Worm (Caenorhabditis elegans) whole organism, late embryonic: ENCODE results near the gene Y59C2A.3.

Experiments
- F13H6.1 ChIP-seq: sonication (generic microtip); optimal IDR thresholded peaks from 2 replicates; lab custom pipeline; 2016; ENCODE audit warnings: missing genetic modification characterization, missing compliant biosample characterization
- Y22D7AL.16 ChIP-seq: sonication (generic microtip); optimal IDR thresholded peaks from 2 replicates; lab custom pipeline; 2016; ENCODE audit warnings: missing genetic modification characterization, missing compliant biosample characterization
- ama-1 ChIP-seq: fragments of 150-350 bp; optimal IDR thresholded peaks from 2 replicates; lab custom pipeline; 2014
- che-1 ChIP-seq: sonication (generic microtip); optimal IDR thresholded peaks from 2 replicates; lab custom pipeline; 2016; ENCODE audit warnings: mild to moderate bottlenecking, missing genetic modification characterization, missing compliant biosample characterization
- fkh-6 ChIP-seq: sonication (generic microtip); optimal IDR thresholded peaks from 2 replicates; lab custom pipeline; 2016; ENCODE audit warnings: missing genetic modification characterization, missing compliant biosample characterization
- lin-11 ChIP-seq: fragments of 200-800 bp; sonication (Bioruptor generic); optimal IDR thresholded peaks from 2 replicates; lab custom pipeline; 2018; ENCODE audit warnings: mild to moderate bottlenecking, missing genetic modification characterization, missing compliant biosample characterization
- nhr-11 ChIP-seq: fragments of 150-350 bp; optimal IDR thresholded peaks from 2 replicates; lab custom pipeline; 2014; ENCODE audit warnings: missing biosample characterization, missing genetic modification characterization
- pha-4 ChIP-seq: fragments of 150-350 bp; optimal IDR thresholded peaks from 2 replicates; lab custom pipeline; 2018; ENCODE audit warnings: missing biosample characterization, missing genetic modification reagents, missing genetic modification characterization
- sdc-2 ChIP-seq: sonication (generic microtip); optimal IDR thresholded peaks from 2 replicates; lab custom pipeline; 2016; ENCODE audit warnings: missing genotype, missing genetic modification characterization, missing compliant biosample characterization
- unc-3 ChIP-seq, 2 experiments: fragments of 200-800 bp in 1 of 2; sonication (Bioruptor generic) in 1 of 2; sonication (generic microtip) in 1 of 2; conservative IDR thresholded peaks in 1 of 2; optimal IDR thresholded peaks in 1 of 2; 2 replicates each; pipeline versions ENCODE4 v1.3.6 to Lab custom; 2016 to 2022; ENCODE audit warnings: missing compliant biosample characterization in 2 of 2, missing genetic modification characterization in 2 of 2, missing genetic modification reagents in 1 of 2
- unc-55 ChIP-seq: sonication (generic microtip); optimal IDR thresholded peaks from 2 replicates; lab custom pipeline; 2017; ENCODE audit warnings: missing biosample characterization, missing genetic modification reagents, missing genetic modification characterization

DNA sequence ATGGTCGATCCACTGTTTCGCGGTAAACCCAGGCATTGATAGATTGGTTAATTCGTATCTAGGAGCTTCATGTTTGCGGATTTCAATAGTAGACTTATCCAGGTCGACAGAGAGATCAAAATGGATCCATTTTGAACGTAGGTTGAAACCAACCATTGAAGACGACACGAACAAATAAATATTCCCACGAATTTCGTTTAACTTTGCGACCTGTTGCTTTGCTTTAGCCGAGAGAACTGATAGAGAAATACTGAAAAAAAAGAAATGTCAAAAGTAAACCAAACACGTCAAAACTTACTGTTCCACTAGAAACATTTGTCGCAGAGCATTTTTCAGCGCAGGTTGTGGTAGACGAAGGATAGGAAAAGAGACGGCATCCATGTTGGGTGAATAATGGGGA, 51.3 kb downstream of the Y59C2A.3 start, which contains the start of gene fbxb-38:
- no peak for TF ChIP-seq ama-1 (lab: Kevin White, UChicago)
- no peak for TF ChIP-seq unc-55 (GFP tag; lab: Kevin White, UChicago)
- no peak for TF ChIP-seq lin-11 (tag; lab: Kevin White, UChicago)
- TF ChIP-seq nhr-11 (tag; lab: Kevin White, UChicago) = no peak
- TF ChIP-seq unc-3 (GFP tag; conservative IDR thresholded peaks at IDR 0.05; lab: Robert Waterston, UW) = no peak
- TF ChIP-seq unc-3 (tag; optimal IDR thresholded peaks at IDR 0.05; lab: Kevin White, UChicago) = no peak
- no peak for TF ChIP-seq sdc-2 (tag; lab: Kevin White, UChicago)
- TF ChIP-seq pha-4 = no peak
- no peak for TF ChIP-seq fkh-6 (tag; lab: Kevin White, UChicago)
- no peak for TF ChIP-seq Y22D7AL.16
- no peak for TF ChIP-seq F13H6.1
- TF ChIP-seq che-1 = no peak
